Fruit fly (Drosophila melanogaster) whole organism, embryonic: ENCODE results near the gene CG13876.

Source experiments
- Asciz ChIP-seq: fragments of 200-800 bp; sonication (Bioruptor generic); optimal IDR thresholded peaks from 2 replicates; lab custom pipeline; 2017; ENCODE audit warnings: missing biosample characterization, mild to moderate bottlenecking, missing genetic modification characterization, missing genetic modification reagents
- Atf6 ChIP-seq: fragments of 200-800 bp; sonication (Bioruptor generic); IDR thresholded peaks from 2 replicates; pipeline ENCODE4 v1.3.6; 2022; ENCODE audit warnings: missing biosample characterization, missing genetic modification characterization
- CG11723 ChIP-seq: fragments of 200-800 bp; sonication (Bioruptor generic); optimal IDR thresholded peaks from 2 replicates; lab custom pipeline; 2017; ENCODE audit warnings: missing biosample characterization, mild to moderate bottlenecking, missing genetic modification characterization
- CG12104 ChIP-seq: fragments of 200-800 bp; sonication (Bioruptor generic); optimal IDR thresholded peaks from 3 replicates; lab custom pipeline; 2016; ENCODE audit warnings: missing biosample characterization, missing genetic modification characterization
- CG14965 ChIP-seq: fragments of 200-800 bp; sonication (Bioruptor generic); optimal IDR thresholded peaks from 2 replicates; lab custom pipeline; 2016; ENCODE audit warnings: missing biosample characterization, missing genetic modification characterization, borderline replicate concordance
- CG17359 ChIP-seq: fragments of 200-800 bp; sonication (Bioruptor generic); optimal IDR thresholded peaks from 3 replicates; lab custom pipeline; 2018; ENCODE audit warnings: missing biosample characterization, mild to moderate bottlenecking, missing genetic modification characterization, moderate library complexity
- CG2129 ChIP-seq: fragments of 200-800 bp; sonication (Bioruptor generic); IDR thresholded peaks from 2 replicates; pipeline ENCODE4 v1.3.6; 2022; ENCODE audit warnings: missing biosample characterization, missing genetic modification characterization; ENCODE audit not compliant: partially characterized antibody
- CG30403 ChIP-seq: fragments of 200-800 bp; sonication (Bioruptor generic); optimal IDR thresholded peaks from 3 replicates; lab custom pipeline; 2016; ENCODE audit warnings: missing biosample characterization, missing genetic modification characterization
- CG31224 ChIP-seq: fragments of 200-800 bp; sonication (Bioruptor generic); IDR thresholded peaks from 2 replicates; pipeline ENCODE4 v1.3.6; 2022; ENCODE audit warnings: missing biosample characterization, missing genetic modification characterization
- CG3995 ChIP-seq: fragments of 200-800 bp; sonication (Bioruptor generic); optimal IDR thresholded peaks from 3 replicates; lab custom pipeline; 2016; ENCODE audit warnings: missing biosample characterization, missing genetic modification characterization
- CG42726 ChIP-seq: fragments of 200-800 bp; sonication (Bioruptor generic); IDR thresholded peaks from 2 replicates; pipeline ENCODE4 v1.3.6; 2022; ENCODE audit warnings: missing biosample characterization, missing genetic modification characterization; ENCODE audit not compliant: partially characterized antibody
- CG4820 ChIP-seq: fragments of 200-800 bp; sonication (Bioruptor generic); optimal IDR thresholded peaks from 3 replicates; lab custom pipeline; 2016; ENCODE audit warnings: missing biosample characterization, missing genetic modification characterization
- CG6854 ChIP-seq: fragments of 200-800 bp; sonication (Bioruptor generic); optimal IDR thresholded peaks from 3 replicates; lab custom pipeline; 2017; ENCODE audit warnings: missing biosample characterization, mild to moderate bottlenecking, missing genetic modification characterization
- CG7987 ChIP-seq: fragments of 200-800 bp; sonication (Bioruptor generic); optimal IDR thresholded peaks from 2 replicates; lab custom pipeline; 2018; ENCODE audit warnings: missing biosample characterization, mild to moderate bottlenecking, missing genetic modification characterization, moderate library complexity
- CG8281 ChIP-seq: fragments of 200-800 bp; sonication (Bioruptor generic); optimal IDR thresholded peaks from 2 replicates; lab custom pipeline; 2018; ENCODE audit warnings: missing biosample characterization, mild to moderate bottlenecking, missing genetic modification characterization, moderate library complexity
- CG8944 ChIP-seq: fragments of 200-800 bp; sonication (Bioruptor generic); optimal IDR thresholded peaks from 3 replicates; lab custom pipeline; 2016; ENCODE audit warnings: missing biosample characterization, missing genetic modification characterization
- Chrac-16 ChIP-seq: fragments of 200-800 bp; sonication (Bioruptor generic); optimal IDR thresholded peaks from 3 replicates; lab custom pipeline; 2016; ENCODE audit warnings: missing biosample characterization, missing genetic modification characterization
- CoRest ChIP-seq: fragments of 200-800 bp; sonication (Bioruptor generic); optimal IDR thresholded peaks from 3 replicates; lab custom pipeline; 2018; ENCODE audit warnings: missing biosample characterization, mild to moderate bottlenecking, missing genetic modification characterization, moderate library complexity
- D ChIP-seq, 2 experiments: fragments of 200-800 bp in 1 of 2; fragments of >200 bp in 1 of 2; sonication (Bioruptor generic) in 1 of 2; optimal IDR thresholded peaks; 2 replicates in 1 of 2; 3 replicates in 1 of 2; lab custom pipeline; 2017; ENCODE audit warnings: mild to moderate bottlenecking in 1 of 2, missing biosample characterization in 1 of 2, missing genetic modification characterization in 1 of 2, missing genetic modification reagents in 1 of 2
- GATAe ChIP-seq: fragments of 200-800 bp; sonication (Bioruptor generic); conservative IDR thresholded peaks from 2 replicates; pipeline ENCODE4 v1.3.6; 2022; ENCODE audit warnings: missing biosample characterization, missing genetic modification characterization
- Jarid2 ChIP-seq: fragments of 200-800 bp; sonication (Bioruptor generic); optimal IDR thresholded peaks from 3 replicates; lab custom pipeline; 2017; ENCODE audit warnings: mild to moderate bottlenecking, missing biosample characterization, missing genetic modification reagents, missing genetic modification characterization
- Max ChIP-seq: fragments of 200-800 bp; sonication (Bioruptor generic); optimal IDR thresholded peaks from 2 replicates; lab custom pipeline; 2016; ENCODE audit warnings: missing biosample characterization, mild to moderate bottlenecking, missing genetic modification characterization
- Meics ChIP-seq: fragments of 200-800 bp; sonication (Bioruptor generic); optimal IDR thresholded peaks from 2 replicates; lab custom pipeline; 2017; ENCODE audit warnings: missing biosample characterization, mild to moderate bottlenecking, missing genetic modification characterization
- Oaz ChIP-seq: fragments of 200-800 bp; sonication (Bioruptor generic); IDR thresholded peaks from 2 replicates; pipeline ENCODE4 v1.3.6; 2022; ENCODE audit warnings: missing biosample characterization, missing genetic modification characterization
- Ssrp ChIP-seq: fragments of 200-800 bp; sonication (Bioruptor generic); optimal IDR thresholded peaks from 2 replicates; lab custom pipeline; 2018; ENCODE audit warnings: missing biosample characterization, mild to moderate bottlenecking, missing genetic modification characterization, moderate library complexity
- Vsx1 ChIP-seq: fragments of 200-800 bp; sonication (Bioruptor generic); optimal IDR thresholded peaks from 2 replicates; lab custom pipeline; 2017; ENCODE audit warnings: missing biosample characterization, mild to moderate bottlenecking, missing genetic modification characterization, missing genetic modification reagents
- Xrp1 ChIP-seq: fragments of 200-800 bp; sonication (Bioruptor generic); IDR thresholded peaks from 2 replicates; pipeline ENCODE4 v1.3.6; 2022; ENCODE audit warnings: missing biosample characterization, missing genetic modification characterization
- ase ChIP-seq: fragments of 200-800 bp; sonication (Bioruptor generic); IDR thresholded peaks from 3 replicates; pipeline ENCODE4 v1.3.6; 2022; ENCODE audit warnings: missing biosample characterization, missing genetic modification characterization
- ato ChIP-seq: fragments of 200-800 bp; sonication (Bioruptor generic); IDR thresholded peaks from 2 replicates; pipeline ENCODE4 v1.3.6; 2022; ENCODE audit warnings: missing biosample characterization, missing genetic modification characterization; ENCODE audit not compliant: partially characterized antibody
- dan ChIP-seq: fragments of 200-800 bp; sonication (Bioruptor generic); IDR thresholded peaks from 2 replicates; pipeline ENCODE4 v1.3.6; 2022; ENCODE audit warnings: missing biosample characterization, missing genetic modification characterization
- dysf ChIP-seq: fragments of 200-800 bp; sonication (Bioruptor generic); IDR thresholded peaks from 3 replicates; pipeline ENCODE4 v1.3.6; 2022; ENCODE audit warnings: missing biosample characterization, missing genetic modification characterization
- fd102C ChIP-seq: fragments of 200-800 bp; sonication (Bioruptor generic); optimal IDR thresholded peaks from 2 replicates; lab custom pipeline; 2018; ENCODE audit warnings: missing biosample characterization, mild to moderate bottlenecking, missing genetic modification characterization, moderate library complexity
- gce ChIP-seq: fragments of 200-800 bp; sonication (Bioruptor generic); IDR thresholded peaks from 3 replicates; pipeline ENCODE4 v1.3.6; 2022; ENCODE audit warnings: missing biosample characterization, missing genetic modification characterization
- gcm ChIP-seq: fragments of 200-800 bp; sonication (Bioruptor generic); optimal IDR thresholded peaks from 2 replicates; lab custom pipeline; 2019; ENCODE audit warnings: missing biosample characterization, mild to moderate bottlenecking, missing genetic modification characterization, moderate library complexity
- gcm2 ChIP-seq: fragments of 200-800 bp; sonication (Bioruptor generic); optimal IDR thresholded peaks from 2 replicates; lab custom pipeline; 2016; ENCODE audit warnings: missing biosample characterization, missing genetic modification characterization
- hbn ChIP-seq: fragments of 200-800 bp; sonication (Bioruptor generic); IDR thresholded peaks from 2 replicates; pipeline ENCODE4 v1.3.6; 2022; ENCODE audit warnings: missing biosample characterization, missing genetic modification characterization; ENCODE audit not compliant: partially characterized antibody
- kay ChIP-seq: fragments of 200-800 bp; sonication (Bioruptor generic); optimal IDR thresholded peaks from 2 replicates; lab custom pipeline; 2016; ENCODE audit warnings: missing biosample characterization, missing genetic modification characterization
- klu ChIP-seq: fragments of 200-800 bp; sonication (Bioruptor generic); IDR thresholded peaks from 2 replicates; pipeline ENCODE4 v1.3.6; 2022; ENCODE audit warnings: missing biosample characterization, missing genetic modification characterization
- mld ChIP-seq: fragments of 200-800 bp; sonication (Bioruptor generic); IDR thresholded peaks from 3 replicates; pipeline ENCODE4 v1.3.6; 2022; ENCODE audit warnings: missing biosample characterization, missing genetic modification characterization; ENCODE audit not compliant: partially characterized antibody
- org-1 ChIP-seq: fragments of 200-800 bp; sonication (Bioruptor generic); optimal IDR thresholded peaks from 2 replicates; lab custom pipeline; 2017; ENCODE audit warnings: missing biosample characterization, missing genetic modification characterization
- otp ChIP-seq: fragments of 200-800 bp; sonication (Bioruptor generic); IDR thresholded peaks from 3 replicates; pipeline ENCODE4, ENCODE4 v1.3.6; 2022; ENCODE audit warnings: missing biosample characterization, missing genetic modification characterization
- psq ChIP-seq: fragments of 200-800 bp; sonication (Bioruptor generic); optimal IDR thresholded peaks from 2 replicates; lab custom pipeline; 2017; ENCODE audit warnings: missing biosample characterization, missing genetic modification characterization
- sima ChIP-seq: fragments of 200-800 bp; sonication (Bioruptor generic); optimal IDR thresholded peaks from 2 replicates; lab custom pipeline; 2016; ENCODE audit warnings: missing biosample characterization, missing genetic modification characterization
- slbo ChIP-seq: fragments of 200-800 bp; sonication (Bioruptor generic); IDR thresholded peaks from 2 replicates; pipeline ENCODE4 v1.3.6; 2022; ENCODE audit warnings: missing biosample characterization, missing genetic modification characterization
- ttk ChIP-seq: fragments of 200-800 bp; sonication (Bioruptor generic); IDR thresholded peaks from 2 replicates; pipeline ENCODE4 v2.1.2; 2022; ENCODE audit warnings: missing biosample characterization, missing genetic modification characterization
- usp ChIP-seq: fragments of >200 bp; optimal IDR thresholded peaks from 2 replicates; lab custom pipeline; 2017; ENCODE audit warnings: missing biosample characterization, missing genetic modification characterization
- wdn ChIP-seq: fragments of 200-800 bp; sonication (Bioruptor generic); IDR thresholded peaks from 2 replicates; pipeline ENCODE4 v1.3.6; 2022; ENCODE audit warnings: missing biosample characterization, missing genetic modification characterization
- wek ChIP-seq: fragments of 200-800 bp; sonication (Bioruptor generic); optimal IDR thresholded peaks from 3 replicates; lab custom pipeline; 2018; ENCODE audit warnings: missing biosample characterization, mild to moderate bottlenecking, missing genetic modification characterization, moderate library complexity
- zf30C ChIP-seq: fragments of 200-800 bp; sonication (Bioruptor generic); optimal IDR thresholded peaks from 3 replicates; lab custom pipeline; 2018; ENCODE audit warnings: missing biosample characterization, mild to moderate bottlenecking, missing genetic modification characterization

Gene CG13876

dm6 chr3L:199050-199745, 6.7 kb upstream of the CG13876 start (continued):
- TF ChIP-seq CG7987 (GFP tag; lab: Kevin White, UChicago) (peak; percentile 13), org-1 (GFP tag; lab: Kevin White, UChicago) (no peak), CG12104 (GFP tag; lab: Kevin White, UChicago) (no peak), CoRest (tag; lab: Kevin White, UChicago) (no peak), CG3995 (GFP tag; lab: Kevin White, UChicago) (no peak), Asciz (GFP tag; lab: Kevin White, UChicago) (no peak), otp (no peak), CG30403 (no peak), dysf (no peak), CG11723 (GFP tag; lab: Kevin White, UChicago) (no peak), gcm2 (GFP tag; lab: Kevin White, UChicago) (no peak), ttk (GFP tag; lab: Robert Waterston, UW) (peak; percentile 91), dan (GFP tag; lab: Robert Waterston, UW) (no peak), GATAe (GFP tag; lab: Robert Waterston, UW) (no peak), psq (no peak), sima (GFP tag; lab: Kevin White, UChicago) (no peak), ase (peak; percentile 66; the same call in 2 of the 3 replicates), slbo (GFP tag; lab: Robert Waterston, UW) (peak; percentile 62), CG2129 (no peak), CG42726 (GFP tag; lab: Robert Waterston, UW) (peak; percentile 78; the same call in 1 of the 2 replicates), Xrp1 (no peak), wdn (GFP tag; lab: Robert Waterston, UW) (peak; percentile 43; the same call in 1 of the 2 replicates), CG31224 (GFP tag; lab: Robert Waterston, UW) (peak; percentile 40; the same call in 1 of the 2 replicates), klu (no peak), Atf6 (no peak), CG8944 (GFP tag; lab: Kevin White, UChicago) (no peak), Ssrp (no peak), Max (GFP tag; lab: Kevin White, UChicago) (peak; percentile 16), D (optimal IDR thresholded peaks at IDR 0.05; lab: Kevin White, UChicago) (no peak), D (GFP tag; optimal IDR thresholded peaks at IDR 0.05; lab: Kevin White, UChicago) (no peak), gcm (GFP tag; lab: Kevin White, UChicago) (no peak), ato (GFP tag; lab: Robert Waterston, UW) (no peak), wek (GFP tag; lab: Kevin White, UChicago) (no peak), zf30C (GFP tag; lab: Kevin White, UChicago) (no peak), mld (no peak), gce (GFP tag; lab: Robert Waterston, UW) (no peak)

- TF ChIP-seq CG8281 (tag; lab: Kevin White, UChicago), result no peak
- no peak for TF ChIP-seq usp (GFP tag; lab: Kevin White, UChicago)
- peak; percentile 72 for TF ChIP-seq CG17359
- peak; percentile 63 for TF ChIP-seq Oaz (GFP tag; lab: Robert Waterston, UW)
- TF ChIP-seq CG14965 (GFP tag; lab: Kevin White, UChicago), result no peak
- peak; percentile 67 for TF ChIP-seq Chrac-16 (GFP tag; lab: Kevin White, UChicago)
- TF ChIP-seq CG4820 (GFP tag; lab: Kevin White, UChicago), result peak; percentile 36
- TF ChIP-seq fd102C (GFP tag; lab: Kevin White, UChicago), result no peak
- no peak for TF ChIP-seq Jarid2
- TF ChIP-seq kay (GFP tag; lab: Kevin White, UChicago), result peak; percentile 33
- no peak for TF ChIP-seq Vsx1
- peak; percentile 91 for TF ChIP-seq hbn (GFP tag; lab: Robert Waterston, UW)
- TF ChIP-seq CG6854 (GFP tag; lab: Kevin White, UChicago), result no peak
- TF ChIP-seq Meics (GFP tag; lab: Kevin White, UChicago), result peak; percentile 65
Measured at dm6 chr3L:199754-200596, 6.0 kb upstream of the CG13876 start, which contains the start of the genes rno and mri. TSS of gene rno (minus strand) at chr3L:199762. TSS of gene mri (plus strand) at chr3L:200174.
